Worm (Caenorhabditis elegans) whole organism, mixed stage, embryonic: ENCODE results near the gene F09C6.16.

ENCODE experiments used
- M03D4.4 ChIP-seq: sonication (generic microtip); optimal IDR thresholded peaks from 2 replicates; lab custom pipeline; 2017; ENCODE audit warnings: mild to moderate bottlenecking, missing genetic modification characterization, missing compliant biosample characterization
- bed-3 ChIP-seq: fragments of 200-800 bp; sonication (Bioruptor generic); optimal IDR thresholded peaks from 3 replicates; lab custom pipeline; 2018; ENCODE audit warnings: mild to moderate bottlenecking, missing genetic modification characterization, moderate library complexity, missing compliant biosample characterization
- hlh-1 ChIP-seq: fragments of 150-350 bp; optimal IDR thresholded peaks from 2 replicates; lab custom pipeline; 2014; ENCODE audit warnings: missing biosample characterization, missing genetic modification reagents, missing genetic modification characterization
- mab-5 ChIP-seq: fragments of 150-350 bp; optimal IDR thresholded peaks from 2 replicates; lab custom pipeline; 2014; ENCODE audit warnings: missing biosample characterization, missing genetic modification characterization
- mep-1 ChIP-seq: fragments of 150-350 bp; optimal IDR thresholded peaks from 2 replicates; lab custom pipeline; 2017; ENCODE audit warnings: missing biosample characterization, missing genetic modification reagents, missing genetic modification characterization, inconsistent platforms
- pha-4 ChIP-seq: fragments of 150-350 bp; optimal IDR thresholded peaks from 2 replicates; lab custom pipeline; 2018; ENCODE audit warnings: missing biosample characterization, missing genetic modification reagents, missing genetic modification characterization
- unc-39 ChIP-seq: fragments of 150-350 bp; optimal IDR thresholded peaks from 2 replicates; lab custom pipeline; 2014; ENCODE audit warnings: missing biosample characterization, missing genetic modification characterization

ce11 chrV:16918378-16918777, 8.6 kb upstream of the F09C6.16 start, which contains the start of the genes fbxa-206 and Y102A5C.2:
- TF ChIP-seq unc-39 (tag; lab: Kevin White, UChicago) (no peak), M03D4.4 (no peak), pha-4 (no peak), mab-5 (tag; lab: Kevin White, UChicago) (no peak), bed-3 (GFP tag; lab: Kevin White, UChicago) (no peak), hlh-1 (tag; lab: Kevin White, UChicago) (no peak), mep-1 (tag; lab: Kevin White, UChicago) (no peak)
